Worm (Caenorhabditis elegans): ENCODE measurements around the gene cdf-1.

The cdf-1 gene

ce11 chrX:6462995-6463462 is 41.9 kb downstream of the cdf-1 start, which contains the start of gene C15B12.2:
C15B12.2 (plus strand) TSS chrX:6463412.
- no peak for TF ChIP-seq unc-62 (GFP tag; optimal IDR thresholded peaks at IDR 0.05)

ce11 chrX:6462479-6462878 is 42.5 kb downstream of the cdf-1 start:
- no peak for TF ChIP-seq unc-62 (GFP tag; optimal IDR thresholded peaks at IDR 0.05)

- no peak for TF ChIP-seq unc-62 (GFP tag; optimal IDR thresholded peaks at IDR 0.05)
These were observed 43.2 kb downstream of the cdf-1 start, which contains the start of gene K04E7.1 for ce11 chrX:6461729-6462128. K04E7.1 (plus strand) TSS chrX:6462029.

ce11 chrX:6460123-6460522 is 44.8 kb downstream of the cdf-1 start:
- TF ChIP-seq unc-62 (GFP tag; optimal IDR thresholded peaks at IDR 0.05), result no peak

ce11 chrX:6458467-6458866 is 46.5 kb downstream of the cdf-1 start:
- TF ChIP-seq unc-62 (GFP tag; optimal IDR thresholded peaks at IDR 0.05), result no peak

- no peak for TF ChIP-seq unc-62 (GFP tag; optimal IDR thresholded peaks at IDR 0.05)
These were observed 46.9 kb downstream of the cdf-1 start for ce11 chrX:6458001-6458400.

ce11 chrX:6456567-6456966 is 48.4 kb downstream of the cdf-1 start, which contains the start of gene pept-1:
pept-1 (plus strand) TSS chrX:6456872.
- no peak for TF ChIP-seq unc-62 (GFP tag; optimal IDR thresholded peaks at IDR 0.05)

ce11 chrX:6455157-6455556 is 49.8 kb downstream of the cdf-1 start, which contains the start of gene nas-33:
nas-33 (minus strand) TSS chrX:6455257.
- TF ChIP-seq unc-62 (GFP tag; optimal IDR thresholded peaks at IDR 0.05), result no peak

ce11 chrX:6450839-6451491 is 54.0 kb downstream of the cdf-1 start, which contains the start of the genes grl-6 and K10C2.6:
grl-6 (minus strand) TSS chrX:6450939.
K10C2.6 (plus strand) TSS chrX:6451441.
- TF ChIP-seq unc-62 (GFP tag; optimal IDR thresholded peaks at IDR 0.05), result no peak

Measured in whole organism, dauer.